Worm (Caenorhabditis elegans) whole organism, mixed stage, embryonic: Measurements from ENCODE around the gene dnj-19.

Experiments used
- M03D4.4 ChIP-seq: sonication (generic microtip); optimal IDR thresholded peaks from 2 replicates; lab custom pipeline; 2017; ENCODE audit warnings: mild to moderate bottlenecking, missing genetic modification characterization, missing compliant biosample characterization
- bed-3 ChIP-seq: fragments of 200-800 bp; sonication (Bioruptor generic); optimal IDR thresholded peaks from 3 replicates; lab custom pipeline; 2018; ENCODE audit warnings: mild to moderate bottlenecking, missing genetic modification characterization, moderate library complexity, missing compliant biosample characterization
- blmp-1 ChIP-seq: fragments of 150-350 bp; optimal IDR thresholded peaks from 2 replicates; lab custom pipeline; 2014; ENCODE audit warnings: missing biosample characterization, missing genetic modification characterization
- ceh-39 ChIP-seq: fragments of 150-350 bp; optimal IDR thresholded peaks from 2 replicates; lab custom pipeline; 2014; ENCODE audit warnings: missing biosample characterization, missing genetic modification characterization
- ceh-83 ChIP-seq: fragments of 200-800 bp; sonication (Bioruptor generic); optimal IDR thresholded peaks from 2 replicates; lab custom pipeline; 2018; ENCODE audit warnings: mild to moderate bottlenecking, missing genetic modification characterization, missing compliant biosample characterization
- cnd-1 ChIP-seq: fragments of 200-800 bp; sonication (Bioruptor generic); optimal IDR thresholded peaks from 2 replicates; lab custom pipeline; 2018; ENCODE audit warnings: mild to moderate bottlenecking, missing genetic modification characterization, missing compliant biosample characterization
- drap-1 ChIP-seq: fragments of 200-800 bp; sonication (Bioruptor generic); optimal IDR thresholded peaks from 3 replicates; lab custom pipeline; 2018; ENCODE audit warnings: mild to moderate bottlenecking, missing genetic modification characterization, missing compliant biosample characterization
- elt-1 ChIP-seq: sonication (generic microtip); optimal IDR thresholded peaks from 2 replicates; lab custom pipeline; 2017; ENCODE audit warnings: missing genetic modification characterization, mild to moderate bottlenecking, missing compliant biosample characterization, antibody characterized with exemption, moderate library complexity, borderline replicate concordance; ENCODE audit not compliant: insufficient read depth
- elt-3 ChIP-seq: fragments of 150-350 bp; optimal IDR thresholded peaks from 2 replicates; lab custom pipeline; 2014; ENCODE audit warnings: missing biosample characterization, missing genetic modification characterization
- flh-1 ChIP-seq: fragments of 200-800 bp; sonication (Bioruptor generic); optimal IDR thresholded peaks from 2 replicates; lab custom pipeline; 2018; ENCODE audit warnings: mild to moderate bottlenecking, missing genetic modification characterization, moderate library complexity, missing compliant biosample characterization
- ham-2 ChIP-seq: fragments of 200-800 bp; sonication (Bioruptor generic); optimal IDR thresholded peaks from 2 replicates; lab custom pipeline; 2018; ENCODE audit warnings: mild to moderate bottlenecking, missing genetic modification characterization, missing compliant biosample characterization
- hlh-1 ChIP-seq: fragments of 150-350 bp; optimal IDR thresholded peaks from 2 replicates; lab custom pipeline; 2014; ENCODE audit warnings: missing biosample characterization, missing genetic modification reagents, missing genetic modification characterization
- lin-32 ChIP-seq: fragments of 200-800 bp; sonication (Bioruptor generic); optimal IDR thresholded peaks from 2 replicates; lab custom pipeline; 2018; ENCODE audit warnings: mild to moderate bottlenecking, missing genetic modification characterization, missing compliant biosample characterization
- lsy-2 ChIP-seq: fragments of 150-350 bp; optimal IDR thresholded peaks from 2 replicates; lab custom pipeline; 2014; ENCODE audit warnings: missing biosample characterization, missing genetic modification characterization
- mep-1 ChIP-seq: fragments of 150-350 bp; optimal IDR thresholded peaks from 2 replicates; lab custom pipeline; 2017; ENCODE audit warnings: missing biosample characterization, missing genetic modification reagents, missing genetic modification characterization, inconsistent platforms
- mls-2 ChIP-seq: sonication (generic microtip); optimal IDR thresholded peaks from 2 replicates; lab custom pipeline; 2016; ENCODE audit warnings: mild to moderate bottlenecking, missing genetic modification characterization, moderate library complexity, missing compliant biosample characterization
- nhr-12 ChIP-seq: fragments of 150-350 bp; optimal IDR thresholded peaks from 2 replicates; lab custom pipeline; 2014; ENCODE audit warnings: missing biosample characterization, missing genetic modification characterization
- nhr-2 ChIP-seq: fragments of 150-350 bp; optimal IDR thresholded peaks from 2 replicates; lab custom pipeline; 2014; ENCODE audit warnings: missing biosample characterization, missing genetic modification characterization
- nhr-237 ChIP-seq: fragments of 150-350 bp; optimal IDR thresholded peaks from 2 replicates; lab custom pipeline; 2014; ENCODE audit warnings: missing biosample characterization, missing genetic modification characterization
- nhr-28 ChIP-seq: fragments of 150-350 bp; optimal IDR thresholded peaks from 2 replicates; lab custom pipeline; 2014; ENCODE audit warnings: missing biosample characterization, missing genetic modification characterization
- nhr-76 ChIP-seq: sonication (generic microtip); optimal IDR thresholded peaks from 2 replicates; lab custom pipeline; 2017; ENCODE audit warnings: missing biosample characterization, missing genetic modification characterization
- pha-4 ChIP-seq: fragments of 150-350 bp; optimal IDR thresholded peaks from 2 replicates; lab custom pipeline; 2018; ENCODE audit warnings: missing biosample characterization, missing genetic modification reagents, missing genetic modification characterization
- sem-2 ChIP-seq: fragments of 200-800 bp; sonication (Bioruptor generic); optimal IDR thresholded peaks from 2 replicates; lab custom pipeline; 2018; ENCODE audit warnings: mild to moderate bottlenecking, missing genetic modification characterization, missing compliant biosample characterization
- tbx-8 ChIP-seq: fragments of 200-800 bp; sonication (Bioruptor generic); optimal IDR thresholded peaks from 2 replicates; lab custom pipeline; 2018; ENCODE audit warnings: mild to moderate bottlenecking, missing genetic modification characterization, moderate library complexity, missing compliant biosample characterization
- unc-120 ChIP-seq: sonication (generic microtip); optimal IDR thresholded peaks from 2 replicates; lab custom pipeline; 2017; ENCODE audit warnings: missing genetic modification characterization, missing compliant biosample characterization; ENCODE audit not compliant: poor library complexity, severe bottlenecking
- unc-39 ChIP-seq: fragments of 150-350 bp; optimal IDR thresholded peaks from 2 replicates; lab custom pipeline; 2014; ENCODE audit warnings: missing biosample characterization, missing genetic modification characterization
- unc-62 ChIP-seq: fragments of 150-350 bp; optimal IDR thresholded peaks from 2 replicates; lab custom pipeline; 2014; ENCODE audit warnings: missing biosample characterization, missing genetic modification reagents, missing genetic modification characterization
- zip-8 ChIP-seq: fragments of 150-350 bp; optimal IDR thresholded peaks from 2 replicates; lab custom pipeline; 2014; ENCODE audit warnings: missing biosample characterization, missing genetic modification characterization

Gene dnj-19

ce11 chrV:5538500-5538899 is 33.8 kb upstream of the dnj-19 start, which contains the start of gene cft-1:
Gene cft-1, plus strand, starts transcription at chrV:5538800.
- TF ChIP-seq unc-62 (no peak), nhr-76 (tag; lab: Kevin White, UChicago) (no peak), lsy-2 (tag; lab: Kevin White, UChicago) (no peak), nhr-2 (tag; lab: Kevin White, UChicago) (no peak), unc-120 (tag; lab: Kevin White, UChicago) (no peak), ceh-39 (no peak), elt-3 (tag; lab: Kevin White, UChicago) (no peak), cnd-1 (no peak)

DNA sequence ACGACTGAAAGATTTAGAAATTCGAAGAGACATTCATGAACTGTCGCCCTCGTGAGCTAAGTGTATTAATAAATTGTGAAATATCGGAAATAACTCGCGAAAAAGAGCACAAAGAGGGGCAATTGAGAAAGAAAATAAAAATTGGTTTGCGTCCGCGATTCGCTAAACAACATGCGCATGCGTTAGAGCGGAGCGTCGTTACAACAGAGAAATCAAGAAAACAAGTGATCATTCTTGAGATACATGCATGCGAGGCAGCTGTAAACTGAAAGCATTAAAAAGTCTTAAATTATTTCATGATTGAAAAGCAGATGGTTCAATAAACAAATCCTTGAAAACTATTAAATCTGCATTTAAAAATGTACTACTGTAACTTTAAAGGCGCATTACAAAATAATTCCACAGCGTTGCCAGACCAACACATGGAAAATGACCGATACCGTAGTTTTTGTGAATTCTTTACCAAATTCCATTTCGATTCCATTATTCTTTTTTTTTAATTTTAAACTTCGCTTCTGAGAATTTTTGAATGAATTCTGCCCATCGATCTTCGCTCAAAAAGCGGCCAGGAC is 31.7 kb upstream of the dnj-19 start, which contains the start of the genes cox-16 and syp-2:
Gene cox-16 (minus strand): TSS at position 4 of the 572 bp plus-strand sequence.
Gene syp-2 (plus strand): TSS at position 248 of the 572 bp plus-strand sequence.
- TF ChIP-seq nhr-12 (tag; lab: Kevin White, UChicago) (no peak), ham-2 (no peak), nhr-2 (tag; lab: Kevin White, UChicago) (no peak), blmp-1 (tag; lab: Kevin White, UChicago) (no peak), flh-1 (no peak), lsy-2 (tag; lab: Kevin White, UChicago) (no peak), unc-39 (no peak), tbx-8 (GFP tag; lab: Kevin White, UChicago) (no peak), ceh-83 (GFP tag; lab: Kevin White, UChicago) (no peak), elt-1 (no peak), drap-1 (GFP tag; lab: Kevin White, UChicago) (no peak), nhr-237 (tag; lab: Kevin White, UChicago) (no peak), unc-62 (no peak), mep-1 (no peak)

ce11 chrV:5535774-5536173 is 31.1 kb upstream of the dnj-19 start, which contains the start of gene C24G6.8:
Gene C24G6.8, minus strand, starts transcription at chrV:5535874.
- no peak for TF ChIP-seq ham-2
- no peak for TF ChIP-seq sem-2 (GFP tag; lab: Kevin White, UChicago)
- TF ChIP-seq pha-4: no peak
- no peak for TF ChIP-seq tbx-8 (GFP tag; lab: Kevin White, UChicago)
- no peak for TF ChIP-seq lsy-2 (tag; lab: Kevin White, UChicago)
- no peak for TF ChIP-seq blmp-1 (tag; lab: Kevin White, UChicago)

- peak; percentile 6 for TF ChIP-seq zip-8 (tag; lab: Kevin White, UChicago)
- no peak for TF ChIP-seq nhr-76 (tag; lab: Kevin White, UChicago)
- TF ChIP-seq, all 35 proteins: peak for 1
Measured at ce11 chrV:5533755-5534154, 29.1 kb upstream of the dnj-19 start, which contains the start of gene grl-1. Gene grl-1, minus strand, starts transcription at chrV:5533855.

DNA sequence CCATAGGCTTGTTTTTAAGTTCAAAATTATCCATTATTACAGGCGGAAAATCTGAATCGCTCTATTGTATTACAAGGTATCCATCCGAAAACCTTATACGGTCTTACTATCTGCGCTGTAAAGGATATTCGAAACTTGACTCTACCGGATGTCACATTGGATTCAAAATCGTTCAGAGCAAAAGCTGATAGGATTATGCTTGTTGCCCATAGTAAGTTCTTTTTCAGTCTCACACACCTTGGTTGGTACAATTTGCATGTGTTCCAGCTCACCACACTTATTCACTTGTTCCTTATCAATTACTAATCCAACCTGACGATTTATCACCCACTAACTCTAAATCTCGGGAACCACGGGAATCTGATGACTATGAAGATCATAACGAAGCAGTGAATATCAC is 23.0 kb upstream of the dnj-19 start:
- TF ChIP-seq blmp-1 (tag; lab: Kevin White, UChicago) (no peak), ceh-39 (no peak), nhr-12 (tag; lab: Kevin White, UChicago) (no peak), unc-39 (no peak), nhr-2 (tag; lab: Kevin White, UChicago) (no peak), mls-2 (no peak), hlh-1 (no peak), zip-8 (tag; lab: Kevin White, UChicago) (no peak), cnd-1 (no peak), bed-3 (GFP tag; lab: Kevin White, UChicago) (no peak), nhr-28 (no peak), flh-1 (no peak), drap-1 (GFP tag; lab: Kevin White, UChicago) (no peak)

DNA sequence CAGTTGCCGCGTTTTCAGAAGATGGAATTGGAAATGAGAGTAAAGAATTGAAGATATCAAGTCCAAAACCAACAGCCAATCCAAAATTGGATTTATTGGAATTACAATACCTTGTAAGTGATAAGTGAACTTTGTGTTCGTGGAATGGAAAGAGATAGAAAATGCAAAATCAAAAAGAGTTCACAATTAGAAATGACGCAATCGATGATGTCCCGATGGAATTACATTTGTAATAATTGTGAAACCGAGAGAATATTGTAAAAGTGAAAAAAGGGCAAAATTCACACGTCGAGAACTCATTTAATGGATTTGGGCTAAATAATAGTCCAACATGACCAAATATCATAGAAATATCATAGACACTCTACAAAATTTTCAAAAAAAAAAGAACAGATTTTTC is 20.6 kb upstream of the dnj-19 start:
- TF ChIP-seq M03D4.4 (tag; lab: Kevin White, UChicago) (no peak), unc-120 (tag; lab: Kevin White, UChicago) (no peak), zip-8 (tag; lab: Kevin White, UChicago) (peak; percentile 57)

ce11 chrV:5523260-5523659 is 18.6 kb upstream of the dnj-19 start:
- TF ChIP-seq zip-8 (tag; lab: Kevin White, UChicago) (no peak), lin-32 (GFP tag; lab: Kevin White, UChicago) (no peak), hlh-1 (no peak), nhr-2 (tag; lab: Kevin White, UChicago) (no peak), cnd-1 (no peak), ceh-39 (no peak), flh-1 (no peak), ham-2 (peak; percentile 0), nhr-12 (tag; lab: Kevin White, UChicago) (no peak), M03D4.4 (tag; lab: Kevin White, UChicago) (no peak), elt-1 (peak; percentile 87)
- TF ChIP-seq, all 35 proteins: peak for 2
